Worm (Caenorhabditis elegans): ENCODE data around the gene max-2.
"Not testable (repeated sequence)": the region's sequence is repeated elsewhere in the genome, so short reads cannot be mapped to it uniquely, and the experiment has no call there.

Gene max-2

ce11 chrII:13025794-13026412 is at the start of gene max-2:
max-2 (minus strand) TSS chrII:13025844.
- no peak for TF ChIP-seq him-1 (tag; optimal IDR thresholded peaks at IDR 0.05)
- no peak for TF ChIP-seq dao-5 (tag; optimal IDR thresholded peaks at IDR 0.05)
- TF ChIP-seq W03F9.2 (tag; optimal IDR thresholded peaks at IDR 0.05): no peak

ce11 chrII:13073742-13074141 is 48.1 kb upstream of the max-2 start:
- no peak for TF ChIP-seq W03F9.2 (tag; optimal IDR thresholded peaks at IDR 0.05)
- no peak for TF ChIP-seq him-1 (tag; optimal IDR thresholded peaks at IDR 0.05)
- no peak for TF ChIP-seq dao-5 (tag; optimal IDR thresholded peaks at IDR 0.05)

DNA sequence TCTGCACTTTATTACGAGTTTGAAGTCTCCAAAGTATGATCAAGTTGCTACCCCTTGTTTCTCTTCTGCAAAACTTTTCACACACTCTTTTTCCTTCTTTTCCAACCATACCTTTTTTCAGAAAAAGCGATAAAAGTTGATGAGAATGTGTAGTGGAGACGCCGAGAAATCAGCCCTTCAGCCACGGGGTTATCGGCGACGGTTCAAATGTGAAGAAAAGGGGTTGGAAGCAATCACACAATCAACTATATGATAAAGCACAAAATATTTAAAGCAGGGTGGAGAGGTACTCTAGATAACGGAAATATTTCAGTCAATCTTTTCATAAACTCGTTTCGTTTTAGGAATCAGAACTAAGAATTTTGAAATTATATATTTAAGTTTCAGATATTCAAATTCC is 47.5 kb upstream of the max-2 start, which contains the start of gene F42G4.5:
Gene F42G4.5, plus strand, starts transcription at position 379 of the 400 bp plus-strand sequence.
- TF ChIP-seq dao-5 (tag; optimal IDR thresholded peaks at IDR 0.05) (no peak), W03F9.2 (tag; optimal IDR thresholded peaks at IDR 0.05) (no peak), him-1 (tag; optimal IDR thresholded peaks at IDR 0.05) (no peak)

- no peak for TF ChIP-seq dao-5 (tag; optimal IDR thresholded peaks at IDR 0.05)
- no peak for TF ChIP-seq W03F9.2 (tag; optimal IDR thresholded peaks at IDR 0.05)
- TF ChIP-seq him-1 (tag; optimal IDR thresholded peaks at IDR 0.05): no peak
Measured at ce11 chrII:13066777-13067290, 41.2 kb upstream of the max-2 start.

ce11 chrII:13065251-13065650 is 39.6 kb upstream of the max-2 start:
- TF ChIP-seq dao-5 (tag; optimal IDR thresholded peaks at IDR 0.05) (no peak), him-1 (tag; optimal IDR thresholded peaks at IDR 0.05) (no peak), W03F9.2 (tag; optimal IDR thresholded peaks at IDR 0.05) (no peak)

ce11 chrII:13059196-13059595 is 33.6 kb upstream of the max-2 start:
- TF ChIP-seq W03F9.2 (tag; optimal IDR thresholded peaks at IDR 0.05): no peak
- TF ChIP-seq him-1 (tag; optimal IDR thresholded peaks at IDR 0.05): no peak
- no peak for TF ChIP-seq dao-5 (tag; optimal IDR thresholded peaks at IDR 0.05)

ce11 chrII:13056580-13056979 is 30.9 kb upstream of the max-2 start, which contains the start of gene zyx-1:
zyx-1 (plus strand) TSS chrII:13056910.
- TF ChIP-seq him-1 (tag; optimal IDR thresholded peaks at IDR 0.05) (no peak), dao-5 (tag; optimal IDR thresholded peaks at IDR 0.05) (no peak)

DNA sequence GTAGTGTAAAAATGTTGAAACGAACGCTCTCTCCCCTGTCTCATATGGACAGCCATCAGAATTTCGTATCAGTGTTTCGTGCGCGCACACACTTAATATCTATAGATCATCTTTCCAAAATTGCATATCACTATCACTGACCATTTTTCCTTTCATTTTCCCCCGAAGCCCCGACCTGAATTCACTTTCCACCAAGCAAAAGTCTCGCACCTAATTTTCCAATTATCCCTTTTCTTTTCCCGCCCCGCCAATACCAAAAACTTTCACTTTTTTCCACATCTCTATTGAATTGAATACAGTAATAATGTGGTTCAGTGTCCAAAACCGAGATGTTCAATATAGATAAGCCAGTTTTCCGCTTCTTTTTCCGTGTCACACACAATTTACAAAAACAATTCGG is 27.8 kb upstream of the max-2 start:
- no peak for TF ChIP-seq him-1 (tag; optimal IDR thresholded peaks at IDR 0.05)
- no peak for TF ChIP-seq dao-5 (tag; optimal IDR thresholded peaks at IDR 0.05)
- no peak for TF ChIP-seq W03F9.2 (tag; optimal IDR thresholded peaks at IDR 0.05)

DNA sequence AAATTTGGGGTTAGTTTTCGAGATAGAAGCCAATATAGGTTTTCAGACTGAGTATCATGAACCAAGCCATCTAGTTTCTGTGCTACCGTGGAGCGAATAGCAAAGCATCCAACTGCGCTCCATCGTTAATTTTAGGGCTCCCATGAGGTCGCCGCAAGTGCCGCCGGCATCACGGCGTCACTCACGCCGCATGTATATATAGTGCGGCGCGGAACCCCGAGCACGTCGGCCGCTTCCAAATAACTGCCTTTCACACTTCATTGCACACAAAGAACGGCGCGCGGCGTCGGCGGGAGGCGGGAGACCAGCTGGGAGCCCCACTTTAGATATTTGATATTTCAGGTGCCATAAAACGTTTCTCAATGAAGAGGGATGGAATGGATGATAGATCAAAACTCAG is 24.4 kb upstream of the max-2 start:
- TF ChIP-seq W03F9.2 (tag; optimal IDR thresholded peaks at IDR 0.05) (no peak), dao-5 (tag; optimal IDR thresholded peaks at IDR 0.05) (no peak), him-1 (tag; optimal IDR thresholded peaks at IDR 0.05) (no peak)

ce11 chrII:13047609-13048008 is 22.0 kb upstream of the max-2 start, which contains the start of gene F42G4.2:
F42G4.2 (plus strand) TSS chrII:13047909.
- TF ChIP-seq W03F9.2, him-1, dao-5 (tag; optimal IDR thresholded peaks at IDR 0.05): not testable (repeated sequence)

- not testable (repeated sequence) for TF ChIP-seq W03F9.2, dao-5, him-1 (tag; optimal IDR thresholded peaks at IDR 0.05)
Measured at ce11 chrII:13047106-13047505, 21.5 kb upstream of the max-2 start, which contains the start of gene F42G4.7. F42G4.7 (minus strand) TSS chrII:13047290.

ce11 chrII:13043433-13044054 is 17.9 kb upstream of the max-2 start, which contains the start of gene puf-6:
puf-6 (minus strand) TSS chrII:13043445.
- not testable (repeated sequence) for TF ChIP-seq W03F9.2, dao-5, him-1 (tag; optimal IDR thresholded peaks at IDR 0.05)

DNA sequence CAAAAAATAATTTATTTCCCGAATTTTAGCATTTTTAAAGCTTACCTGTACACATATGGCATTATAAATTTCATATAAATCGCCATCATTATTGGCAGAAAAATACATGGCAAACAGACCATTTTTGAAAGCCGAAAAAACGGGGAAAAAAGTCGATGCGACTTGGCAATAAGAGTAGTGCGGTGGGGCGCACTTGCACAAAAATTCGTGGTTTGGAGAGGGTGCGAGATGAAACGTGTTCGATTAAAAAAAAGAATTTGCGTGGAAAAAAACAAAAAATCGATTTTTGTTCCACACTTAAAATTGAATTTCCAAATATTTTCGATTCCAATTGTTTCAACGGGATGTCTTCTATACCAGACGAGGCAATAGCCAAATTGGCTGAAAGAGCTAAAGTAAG is 11.1 kb upstream of the max-2 start, which contains the start of gene F18A11.3:
Gene F18A11.3, minus strand, starts transcription at position 125 of the 400 bp plus-strand sequence.
- TF ChIP-seq W03F9.2 (tag; optimal IDR thresholded peaks at IDR 0.05) (no peak), him-1 (tag; optimal IDR thresholded peaks at IDR 0.05) (no peak), dao-5 (tag; optimal IDR thresholded peaks at IDR 0.05) (no peak)

ce11 chrII:13031649-13032191 is 6.1 kb upstream of the max-2 start, which contains the start of gene F18A11.2:
F18A11.2 (plus strand) TSS chrII:13031699.
- TF ChIP-seq W03F9.2, dao-5, him-1 (tag; optimal IDR thresholded peaks at IDR 0.05): not testable (repeated sequence)
